Fruit fly (Drosophila melanogaster) whole organism, embryonic: ENCODE data around the gene CG7912.

Experiments used
- Aef1 ChIP-seq: fragments of 200-800 bp; sonication (Bioruptor generic); IDR thresholded peaks from 3 replicates; pipeline ENCODE4 v1.3.6; 2022; ENCODE audit warnings: missing biosample characterization, missing genetic modification characterization
- CG11695 ChIP-seq: fragments of 200-800 bp; sonication (Bioruptor generic); IDR thresholded peaks from 3 replicates; pipeline ENCODE4 v1.3.6; 2022; ENCODE audit warnings: missing biosample characterization, missing genetic modification characterization
- CG13775 ChIP-seq: fragments of 200-800 bp; sonication (Bioruptor generic); optimal IDR thresholded peaks from 3 replicates; lab custom pipeline; 2017; ENCODE audit warnings: missing biosample characterization, mild to moderate bottlenecking, missing genetic modification characterization
- CG14441 ChIP-seq: fragments of 200-800 bp; sonication (Bioruptor generic); IDR thresholded peaks from 2 replicates; pipeline ENCODE4 v1.3.6; 2022; ENCODE audit warnings: missing biosample characterization, missing genetic modification characterization
- CG14710 ChIP-seq: fragments of 200-800 bp; sonication (Bioruptor generic); optimal IDR thresholded peaks from 3 replicates; lab custom pipeline; 2019; ENCODE audit warnings: missing biosample characterization, mild to moderate bottlenecking, missing genetic modification characterization, moderate library complexity
- CG1603 ChIP-seq: fragments of 200-800 bp; sonication (Bioruptor generic); optimal IDR thresholded peaks from 2 replicates; lab custom pipeline; 2019; ENCODE audit warnings: missing biosample characterization, mild to moderate bottlenecking, missing genetic modification characterization, moderate library complexity
- CG18619 ChIP-seq: fragments of 200-800 bp; sonication (Bioruptor generic); optimal IDR thresholded peaks from 3 replicates; lab custom pipeline; 2017; ENCODE audit warnings: missing biosample characterization, mild to moderate bottlenecking, missing genetic modification characterization
- CG32532 ChIP-seq: fragments of 200-800 bp; sonication (Bioruptor generic); IDR thresholded peaks from 2 replicates; pipeline ENCODE4 v1.3.6; 2022; ENCODE audit warnings: missing biosample characterization, missing genetic modification characterization
- CG4424 ChIP-seq: fragments of 200-800 bp; sonication (Bioruptor generic); optimal IDR thresholded peaks from 3 replicates; lab custom pipeline; 2016; ENCODE audit warnings: missing biosample characterization, missing genetic modification characterization
- CG6272 ChIP-seq: fragments of 200-800 bp; sonication (Bioruptor generic); IDR thresholded peaks from 2 replicates; pipeline ENCODE4 v1.3.6; 2022; ENCODE audit warnings: missing biosample characterization, missing genetic modification characterization
- CG6683 ChIP-seq: fragments of 200-800 bp; sonication (Bioruptor generic); optimal IDR thresholded peaks from 2 replicates; lab custom pipeline; 2017; ENCODE audit warnings: missing biosample characterization, mild to moderate bottlenecking, missing genetic modification characterization, missing genetic modification reagents
- CG7372 ChIP-seq: fragments of 200-800 bp; sonication (Bioruptor generic); IDR thresholded peaks from 2 replicates; pipeline ENCODE4 v1.3.6; 2022; ENCODE audit warnings: missing biosample characterization, missing genetic modification characterization
- CG7963 ChIP-seq: fragments of 200-800 bp; sonication (Bioruptor generic); IDR thresholded peaks from 3 replicates; pipeline ENCODE4 v1.3.6; 2022; ENCODE audit warnings: missing biosample characterization, missing genetic modification characterization; ENCODE audit not compliant: partially characterized antibody
- Doc3 ChIP-seq: fragments of 200-800 bp; sonication (Bioruptor generic); IDR thresholded peaks from 3 replicates; pipeline ENCODE4 v1.3.6; 2022; ENCODE audit warnings: missing biosample characterization, missing genetic modification characterization; ENCODE audit not compliant: partially characterized antibody
- Dp ChIP-seq: fragments of 200-800 bp; sonication (Bioruptor generic); optimal IDR thresholded peaks from 2 replicates; lab custom pipeline; 2018; ENCODE audit warnings: missing biosample characterization, mild to moderate bottlenecking, missing genetic modification characterization, moderate library complexity
- Ets65A ChIP-seq: fragments of 200-800 bp; sonication (Bioruptor generic); peaks from one replicate; lab custom pipeline; 2016; ENCODE audit warnings: missing biosample characterization, missing genetic modification characterization
- Fer1 ChIP-seq: fragments of 200-800 bp; sonication (Bioruptor generic); optimal IDR thresholded peaks from 2 replicates; lab custom pipeline; 2017; ENCODE audit warnings: missing biosample characterization, mild to moderate bottlenecking, missing genetic modification characterization
- Gug ChIP-seq: fragments of 200-800 bp; sonication (Bioruptor generic); IDR thresholded peaks from 4 replicates; pipeline ENCODE4 v1.3.6; 2022; ENCODE audit warnings: missing biosample characterization, missing genetic modification characterization
- Hr39 ChIP-seq: fragments of >200 bp; optimal IDR thresholded peaks from 2 replicates; lab custom pipeline; 2017
- Hr51 ChIP-seq, 2 experiments: fragments of 200-800 bp; sonication (Bioruptor generic); optimal IDR thresholded peaks; 2 replicates in 1 of 2; 3 replicates in 1 of 2; lab custom pipeline; 2016 to 2018; ENCODE audit warnings: missing biosample characterization in 2 of 2, missing genetic modification characterization in 2 of 2, mild to moderate bottlenecking in 1 of 2, moderate library complexity in 1 of 2
- Jarid2 ChIP-seq: fragments of 200-800 bp; sonication (Bioruptor generic); optimal IDR thresholded peaks from 3 replicates; lab custom pipeline; 2017; ENCODE audit warnings: mild to moderate bottlenecking, missing biosample characterization, missing genetic modification reagents, missing genetic modification characterization
- MBD-R2 ChIP-seq: fragments of 200-800 bp; sonication (Bioruptor generic); IDR thresholded peaks from 2 replicates; pipeline ENCODE4 v1.3.6; 2022; ENCODE audit warnings: missing biosample characterization, missing genetic modification characterization
- Oli ChIP-seq: fragments of 200-800 bp; sonication (Bioruptor generic); optimal IDR thresholded peaks from 2 replicates; lab custom pipeline; 2018; ENCODE audit warnings: missing biosample characterization, mild to moderate bottlenecking, missing genetic modification characterization, moderate library complexity
- Rfx ChIP-seq: fragments of 200-800 bp; sonication (Bioruptor generic); IDR thresholded peaks from 2 replicates; pipeline ENCODE4 v1.3.6; 2022; ENCODE audit warnings: missing biosample characterization, missing genetic modification characterization
- Sry-δ ChIP-seq: fragments of 200-800 bp; sonication (Bioruptor generic); optimal IDR thresholded peaks from 2 replicates; lab custom pipeline; 2016; ENCODE audit warnings: missing biosample characterization, missing genetic modification characterization
- Vsx1 ChIP-seq: fragments of 200-800 bp; sonication (Bioruptor generic); optimal IDR thresholded peaks from 2 replicates; lab custom pipeline; 2017; ENCODE audit warnings: missing biosample characterization, mild to moderate bottlenecking, missing genetic modification characterization, missing genetic modification reagents
- bab2 ChIP-seq: fragments of 200-800 bp; sonication (Bioruptor generic); optimal IDR thresholded peaks from 2 replicates; lab custom pipeline; 2016; ENCODE audit warnings: missing biosample characterization, missing genetic modification characterization
- bbx ChIP-seq: fragments of 200-800 bp; sonication (Bioruptor generic); IDR thresholded peaks from 2 replicates; pipeline ENCODE4 v1.3.6; 2022; ENCODE audit warnings: missing biosample characterization, missing genetic modification characterization; ENCODE audit not compliant: partially characterized antibody
- cas ChIP-seq: fragments of 200-800 bp; sonication (Bioruptor generic); IDR thresholded peaks from 2 replicates; pipeline ENCODE4 v1.3.6; 2022; ENCODE audit warnings: missing biosample characterization, missing genetic modification characterization
- en ChIP-seq: fragments of 200-800 bp; sonication (Bioruptor generic); optimal IDR thresholded peaks from 2 replicates; lab custom pipeline; 2016; ENCODE audit warnings: missing biosample characterization, missing genetic modification characterization
- gt ChIP-seq: fragments of 200-800 bp; sonication (Bioruptor generic); IDR thresholded peaks from 2 replicates; pipeline ENCODE4 v1.3.6; 2022; ENCODE audit warnings: missing biosample characterization, missing genetic modification characterization
- hb ChIP-seq: fragments of 200-800 bp; sonication (Bioruptor generic); IDR thresholded peaks from 3 replicates; pipeline ENCODE4 v1.3.6; 2022; ENCODE audit warnings: missing biosample characterization, missing genetic modification characterization; ENCODE audit not compliant: partially characterized antibody
- inv ChIP-seq: fragments of 200-800 bp; sonication (Bioruptor generic); IDR thresholded peaks from 2 replicates; pipeline ENCODE4 v1.3.6; 2022; ENCODE audit warnings: missing biosample characterization, missing genetic modification characterization; ENCODE audit not compliant: partially characterized antibody
- jing ChIP-seq: fragments of 200-800 bp; sonication (Bioruptor generic); optimal IDR thresholded peaks from 2 replicates; lab custom pipeline; 2018; ENCODE audit warnings: missing biosample characterization, mild to moderate bottlenecking, missing genetic modification characterization
- lab ChIP-seq: fragments of 200-800 bp; sonication (Bioruptor generic); optimal IDR thresholded peaks from 3 replicates; lab custom pipeline; 2017; ENCODE audit warnings: missing biosample characterization, missing genetic modification characterization, mild to moderate bottlenecking, moderate library complexity, missing genetic modification reagents
- nerfin-1 ChIP-seq: fragments of 200-800 bp; sonication (Bioruptor generic); optimal IDR thresholded peaks from 3 replicates; lab custom pipeline; 2019; ENCODE audit warnings: missing biosample characterization, mild to moderate bottlenecking, missing genetic modification characterization, moderate library complexity
- oc ChIP-seq: fragments of 200-800 bp; sonication (Bioruptor generic); optimal IDR thresholded peaks from 2 replicates; lab custom pipeline; 2018; ENCODE audit warnings: missing biosample characterization, mild to moderate bottlenecking, missing genetic modification characterization, moderate library complexity
- otp ChIP-seq: fragments of 200-800 bp; sonication (Bioruptor generic); IDR thresholded peaks from 3 replicates; pipeline ENCODE4, ENCODE4 v1.3.6; 2022; ENCODE audit warnings: missing biosample characterization, missing genetic modification characterization
- psq ChIP-seq: fragments of 200-800 bp; sonication (Bioruptor generic); optimal IDR thresholded peaks from 2 replicates; lab custom pipeline; 2017; ENCODE audit warnings: missing biosample characterization, missing genetic modification characterization
- repo ChIP-seq: fragments of 200-800 bp; sonication (Bioruptor generic); optimal IDR thresholded peaks from 2 replicates; lab custom pipeline; 2016; ENCODE audit warnings: missing biosample characterization, missing genetic modification characterization
- row ChIP-seq: fragments of 200-800 bp; sonication (Bioruptor generic); IDR thresholded peaks from 3 replicates; pipeline ENCODE4 v1.3.6; 2022; ENCODE audit warnings: missing biosample characterization, missing genetic modification characterization
- seq ChIP-seq: fragments of 200-800 bp; sonication (Bioruptor generic); IDR thresholded peaks from 2 replicates; pipeline ENCODE4 v1.3.6; 2022; ENCODE audit warnings: missing biosample characterization, missing genetic modification characterization
- sqz ChIP-seq: fragments of 200-800 bp; sonication (Bioruptor generic); optimal IDR thresholded peaks from 3 replicates; lab custom pipeline; 2018; ENCODE audit warnings: missing biosample characterization, mild to moderate bottlenecking, missing genetic modification characterization
- stwl ChIP-seq: fragments of 200-800 bp; sonication (Bioruptor generic); optimal IDR thresholded peaks from 3 replicates; lab custom pipeline; 2018; ENCODE audit warnings: missing biosample characterization, mild to moderate bottlenecking, missing genetic modification characterization, moderate library complexity
- tio ChIP-seq: fragments of 200-800 bp; sonication (Bioruptor generic); optimal IDR thresholded peaks from 2 replicates; lab custom pipeline; 2017; ENCODE audit warnings: missing biosample characterization, missing genetic modification characterization, inconsistent platforms
- tll ChIP-seq, 2 experiments: fragments of 200-800 bp in 1 of 2; fragments of >200 bp in 1 of 2; sonication (Bioruptor generic) in 1 of 2; optimal IDR thresholded peaks; 2 replicates each; lab custom pipeline; 2017 to 2019; ENCODE audit warnings: missing biosample characterization in 2 of 2, missing genetic modification characterization in 2 of 2, mild to moderate bottlenecking in 1 of 2, moderate library complexity in 1 of 2
- tna ChIP-seq: fragments of 200-800 bp; sonication (Bioruptor generic); IDR thresholded peaks from 2 replicates; pipeline ENCODE4 v1.3.6; 2022; ENCODE audit warnings: missing biosample characterization, missing genetic modification characterization; ENCODE audit not compliant: partially characterized antibody
- tx ChIP-seq: fragments of 200-800 bp; sonication (Bioruptor generic); optimal IDR thresholded peaks from 2 replicates; lab custom pipeline; 2016; ENCODE audit warnings: missing biosample characterization, missing genetic modification characterization
- usp ChIP-seq: fragments of >200 bp; optimal IDR thresholded peaks from 2 replicates; lab custom pipeline; 2017; ENCODE audit warnings: missing biosample characterization, missing genetic modification characterization
- yki ChIP-seq: fragments of >200 bp; optimal IDR thresholded peaks from 3 replicates; lab custom pipeline; 2018

CG7912 gene

dm6 chr3R:30037630-30038029 lies 28.6 kb upstream of the CG7912 start, which contains the start of gene ocn:
Gene ocn (minus strand): TSS chr3R:30037730.
- TF ChIP-seq Doc3 = 0 out of 3 replicates have a peak, but pooled peaks have one; percentile 6
- TF ChIP-seq repo (GFP tag; lab: Kevin White, UChicago) = no peak
- no peak for TF ChIP-seq tll (GFP tag; optimal IDR thresholded peaks at IDR 0.05; lab: Kevin White, UChicago)
- TF ChIP-seq oc = no peak
- TF ChIP-seq Oli (tag; lab: Kevin White, UChicago) = no peak
- TF ChIP-seq CG11695 (GFP tag; lab: Robert Waterston, UW) = no peak
- TF ChIP-seq bab2 (GFP tag; lab: Kevin White, UChicago) = no peak
- TF ChIP-seq, all 482 proteins: peak for 1

- no peak for TF ChIP-seq Vsx1 (GFP tag; lab: Kevin White, UChicago)
- TF ChIP-seq Dp (GFP tag; lab: Kevin White, UChicago) = peak; percentile 80
- no peak for TF ChIP-seq Gug (GFP tag; lab: Robert Waterston, UW)
- TF ChIP-seq CG6683 (GFP tag; lab: Kevin White, UChicago) = no peak
- no peak for TF ChIP-seq tx (GFP tag; lab: Kevin White, UChicago)
- TF ChIP-seq lab (GFP tag; lab: Kevin White, UChicago) = no peak
- no peak for TF ChIP-seq row (GFP tag; lab: Robert Waterston, UW)
- TF ChIP-seq CG14710 = no peak
- TF ChIP-seq CG7963 (GFP tag; lab: Robert Waterston, UW) = 0 out of 3 replicates have a peak, but pooled peaks have one; percentile 7
- no peak for TF ChIP-seq cas
- peak; percentile 94 for TF ChIP-seq MBD-R2 (GFP tag; lab: Robert Waterston, UW)
- peak; percentile 61 for TF ChIP-seq Sry-δ (GFP tag; lab: Kevin White, UChicago)
- no peak for TF ChIP-seq yki (lab: Kevin White, UChicago)
- no peak for TF ChIP-seq CG32532 (GFP tag; lab: Robert Waterston, UW)
- TF ChIP-seq Jarid2 (GFP tag; lab: Kevin White, UChicago) = no peak
- no peak for TF ChIP-seq tio (GFP tag; lab: Kevin White, UChicago)
- no peak for TF ChIP-seq sqz (GFP tag; lab: Kevin White, UChicago)
- TF ChIP-seq bbx (GFP tag; lab: Robert Waterston, UW) = peak; percentile 52
- TF ChIP-seq tna (GFP tag; lab: Robert Waterston, UW) = no peak
- no peak for TF ChIP-seq hb (GFP tag; lab: Robert Waterston, UW)
- TF ChIP-seq usp = no peak
- TF ChIP-seq jing = no peak
- TF ChIP-seq inv (GFP tag; lab: Robert Waterston, UW) = peak; percentile 27
- no peak for TF ChIP-seq seq (GFP tag; lab: Robert Waterston, UW)
- TF ChIP-seq CG1603 (tag; lab: Kevin White, UChicago) = no peak
- TF ChIP-seq Ets65A (GFP tag; lab: Kevin White, UChicago) = no peak
- TF ChIP-seq Fer1 (GFP tag; lab: Kevin White, UChicago) = no peak
- TF ChIP-seq stwl = peak; percentile 65
- TF ChIP-seq gt = no peak
- no peak for TF ChIP-seq Aef1
- no peak for TF ChIP-seq psq (GFP tag; lab: Kevin White, UChicago)
- TF ChIP-seq otp (GFP tag; lab: Robert Waterston, UW) = no peak
- TF ChIP-seq CG11695 (GFP tag; lab: Robert Waterston, UW) = no peak
- no peak for TF ChIP-seq CG6272 (GFP tag; lab: Robert Waterston, UW)
- TF ChIP-seq en = no peak
- no peak for TF ChIP-seq nerfin-1 (tag; lab: Kevin White, UChicago)
- TF ChIP-seq Rfx (GFP tag; lab: Robert Waterston, UW) = no peak
- TF ChIP-seq CG4424 (GFP tag; lab: Kevin White, UChicago) = no peak
- no peak for TF ChIP-seq CG13775 (GFP tag; lab: Kevin White, UChicago)
- no peak for TF ChIP-seq CG14441 (GFP tag; lab: Robert Waterston, UW)
- no peak for TF ChIP-seq CG18619 (GFP tag; lab: Kevin White, UChicago)
- TF ChIP-seq Hr39 (lab: Kevin White, UChicago) = no peak
- no peak for TF ChIP-seq Hr51 (GFP tag; optimal IDR thresholded peaks at IDR 0.05; lab: Kevin White, UChicago)
- TF ChIP-seq CG7372 = no peak
Observed at dm6 chr3R:30036609-30037008, 27.6 kb upstream of the CG7912 start, which contains the start of gene ZIPIC. Gene ZIPIC (minus strand): TSS chr3R:30036870.
